Fruit fly (Drosophila melanogaster): Measurements from ENCODE around the gene Zmynd10.

Zmynd10 gene

dm6 chr3L:13036706-13037457 is 10.6 kb upstream of the Zmynd10 start, which contains the start of gene Srrm1 (continued):
- TF ChIP-seq CG3163 (GFP tag; optimal IDR thresholded peaks at IDR 0.05) (peak; percentile 38), wek (GFP tag; optimal IDR thresholded peaks at IDR 0.05) (no peak), da (GFP tag; optimal IDR thresholded peaks at IDR 0.05) (no peak), ewg (GFP tag; optimal IDR thresholded peaks at IDR 0.05) (peak; percentile 80), Side (GFP tag; optimal IDR thresholded peaks at IDR 0.05) (peak; percentile 41), B-H1 (GFP tag; IDR thresholded peaks at IDR 0.05) (0 out of 3 replicates have a peak, but pooled peaks have one; percentile 23), oc (tag; optimal IDR thresholded peaks at IDR 0.05) (peak; percentile 53), gro (GFP tag; optimal IDR thresholded peaks at IDR 0.05) (peak; percentile 52), CG12769 (tag; optimal IDR thresholded peaks at IDR 0.05) (peak; percentile 27), tgo (GFP tag; IDR thresholded peaks at IDR 0.05) (no peak), Hmr (GFP tag; optimal IDR thresholded peaks at IDR 0.05) (peak; percentile 45), CG13624 (GFP tag; optimal IDR thresholded peaks at IDR 0.05) (peak; percentile 75), CG2199 (GFP tag; IDR thresholded peaks at IDR 0.05) (no peak), CG17328 (GFP tag; IDR thresholded peaks at IDR 0.05) (0 out of 2 replicates have a peak, but pooled peaks have one; percentile 49), nmo (GFP tag; optimal IDR thresholded peaks at IDR 0.05) (peak; percentile 55), trem (tag; optimal IDR thresholded peaks at IDR 0.05) (peak; percentile 67), CG4282 (GFP tag; optimal IDR thresholded peaks at IDR 0.05) (peak; percentile 46), CG10565 (GFP tag; optimal IDR thresholded peaks at IDR 0.05) (no peak), stwl (tag; optimal IDR thresholded peaks at IDR 0.05) (peak; percentile 58), CG15514 (GFP tag; optimal IDR thresholded peaks at IDR 0.05) (peak; percentile 60), pita (GFP tag; optimal IDR thresholded peaks at IDR 0.05) (no peak), CG3726 (GFP tag; IDR thresholded peaks at IDR 0.05) (no peak), Lhr (GFP tag; optimal IDR thresholded peaks at IDR 0.05) (peak; percentile 76), Scr (GFP tag; IDR thresholded peaks at IDR 0.05; ENCODE audit: partially characterized antibody) (peak; percentile 88), sim (GFP tag; IDR thresholded peaks at IDR 0.05) (no peak), CG9609 (GFP tag; optimal IDR thresholded peaks at IDR 0.05) (peak; percentile 29), tio (GFP tag; optimal IDR thresholded peaks at IDR 0.05) (no peak), MBD-R2 (GFP tag; IDR thresholded peaks at IDR 0.05) (peak; percentile 67), fu2 (GFP tag; optimal IDR thresholded peaks at IDR 0.05) (peak; percentile 30), nerfin-2 (GFP tag; IDR thresholded peaks at IDR 0.05; ENCODE audit: partially characterized antibody) (peak; percentile 79), crc (GFP tag; optimal IDR thresholded peaks at IDR 0.05) (no peak), pum (GFP tag; optimal IDR thresholded peaks at IDR 0.05) (peak; percentile 38), Bgb (GFP tag; IDR thresholded peaks at IDR 0.05; ENCODE audit: partially characterized antibody) (peak; percentile 93), Eip74EF (GFP tag; optimal IDR thresholded peaks at IDR 0.05) (no peak), danr (GFP tag; IDR thresholded peaks at IDR 0.05) (no peak), CG6272 (GFP tag; IDR thresholded peaks at IDR 0.05) (peak; percentile 35), sug (tag; optimal IDR thresholded peaks at IDR 0.05) (peak; percentile 83), Neu2 (GFP tag; optimal IDR thresholded peaks at IDR 0.05; ENCODE audit: borderline replicate concordance) (peak; percentile 33), HLH4C (GFP tag; IDR thresholded peaks at IDR 0.05; ENCODE audit: partially characterized antibody) (peak; percentile 87), Drgx (GFP tag; IDR thresholded peaks at IDR 0.05) (no peak), Fer1 (GFP tag; optimal IDR thresholded peaks at IDR 0.05) (peak; percentile 42), gfzf (GFP tag; optimal IDR thresholded peaks at IDR 0.05) (peak; percentile 32), Dp (GFP tag; optimal IDR thresholded peaks at IDR 0.05) (peak; percentile 78), CG9817 (tag; optimal IDR thresholded peaks at IDR 0.05) (peak; percentile 24), Hsf (GFP tag; optimal IDR thresholded peaks at IDR 0.05) (peak; percentile 52), vfl (GFP tag; optimal IDR thresholded peaks at IDR 0.05) (peak; percentile 63), mam (GFP tag; optimal IDR thresholded peaks at IDR 0.05) (peak; percentile 75), CG17912 (GFP tag; optimal IDR thresholded peaks at IDR 0.05) (no peak), bab2 (GFP tag; optimal IDR thresholded peaks at IDR 0.05) (peak; percentile 28)
